Worm (Caenorhabditis elegans) whole organism, young adult: ENCODE measurements around the gene blos-8.

Source experiments
- B0261.1 ChIP-seq: sonication (generic microtip); optimal IDR thresholded peaks from 2 replicates; lab custom pipeline; 2016; ENCODE audit warnings: mild to moderate bottlenecking, missing genetic modification characterization, moderate library complexity, missing compliant biosample characterization
- C06A6.2 ChIP-seq: fragments of 200-800 bp; sonication (Bioruptor generic); conservative IDR thresholded peaks from 2 replicates; pipeline ENCODE4 v1.3.6; 2022; ENCODE audit warnings: missing genetic modification characterization, missing compliant biosample characterization
- C17E4.6 ChIP-seq: fragments of 200-800 bp; sonication (Bioruptor generic); IDR thresholded peaks from 2 replicates; pipeline ENCODE4 v1.3.6; 2022; ENCODE audit warnings: missing genetic modification reagents, missing genetic modification characterization, missing compliant biosample characterization
- D2030.7 ChIP-seq: fragments of 200-800 bp; sonication (Bioruptor generic); IDR thresholded peaks from 2 replicates; pipeline ENCODE4 v1.3.6; 2022; ENCODE audit warnings: missing genetic modification reagents, missing genetic modification characterization, missing compliant biosample characterization
- F33H1.4 ChIP-seq: fragments of 200-800 bp; sonication (Bioruptor generic); IDR thresholded peaks from 2 replicates; pipeline ENCODE4 v1.3.6; 2022; ENCODE audit warnings: missing genetic modification reagents, missing genetic modification characterization, missing compliant biosample characterization
- F55B11.4 ChIP-seq: sonication (generic microtip); optimal IDR thresholded peaks from 2 replicates; lab custom pipeline; 2016; ENCODE audit warnings: missing compliant biosample characterization, missing genetic modification characterization, borderline replicate concordance; ENCODE audit not compliant: insufficient read depth
- F57A8.1 ChIP-seq: fragments of 200-800 bp; sonication (Bioruptor generic); optimal IDR thresholded peaks from 2 replicates; lab custom pipeline; 2018; ENCODE audit warnings: mild to moderate bottlenecking, missing genetic modification characterization, moderate library complexity, missing compliant biosample characterization
- F57C9.4 ChIP-seq: sonication (generic microtip); optimal IDR thresholded peaks from 2 replicates; lab custom pipeline; 2017; ENCODE audit warnings: mild to moderate bottlenecking, missing genetic modification characterization, missing compliant biosample characterization
- Y95B8A.8 ChIP-seq: fragments of 200-800 bp; sonication (Bioruptor generic); IDR thresholded peaks from 2 replicates; pipeline ENCODE4 v1.3.6; 2022; ENCODE audit warnings: missing genetic modification reagents, missing genetic modification characterization, missing compliant biosample characterization
- aptf-3 ChIP-seq: fragments of 200-800 bp; sonication (Bioruptor generic); IDR thresholded peaks from 2 replicates; pipeline ENCODE4 v1.3.6; 2022; ENCODE audit warnings: missing genetic modification characterization, missing compliant biosample characterization
- athp-1 ChIP-seq: sonication (generic microtip); optimal IDR thresholded peaks from 2 replicates; lab custom pipeline; 2017; ENCODE audit warnings: mild to moderate bottlenecking, missing genetic modification characterization, missing compliant biosample characterization
- attf-3 ChIP-seq: fragments of 200-800 bp; sonication (Bioruptor generic); conservative IDR thresholded peaks from 2 replicates; pipeline ENCODE4 v1.3.6; 2022; ENCODE audit warnings: missing genetic modification reagents, missing genetic modification characterization, missing compliant biosample characterization
- attf-5 ChIP-seq: fragments of 200-800 bp; sonication (Bioruptor generic); optimal IDR thresholded peaks from 2 replicates; lab custom pipeline; 2018; ENCODE audit warnings: mild to moderate bottlenecking, missing genetic modification characterization, missing compliant biosample characterization
- cebp-1 ChIP-seq, 2 experiments: fragments of 200-800 bp in 1 of 2; sonication (Bioruptor generic) in 1 of 2; sonication (generic microtip) in 1 of 2; IDR thresholded peaks in 1 of 2; optimal IDR thresholded peaks in 1 of 2; 2 replicates each; pipeline versions ENCODE4 v1.3.6 to Lab custom; 2017 to 2022; ENCODE audit warnings: missing compliant biosample characterization in 2 of 2, missing genetic modification characterization in 2 of 2, mild to moderate bottlenecking in 1 of 2, missing genetic modification reagents in 1 of 2, moderate library complexity in 1 of 2
- ceh-58 ChIP-seq: fragments of 200-800 bp; sonication (Bioruptor generic); IDR thresholded peaks from 2 replicates; pipeline ENCODE4 v1.3.6; 2022; ENCODE audit warnings: missing genetic modification characterization, missing compliant biosample characterization
- die-1 ChIP-seq: sonication (generic microtip); optimal IDR thresholded peaks from 2 replicates; lab custom pipeline; 2016; ENCODE audit warnings: missing genotype, mild to moderate bottlenecking, missing genetic modification characterization, missing compliant biosample characterization
- dpff-1 ChIP-seq: sonication (generic microtip); optimal IDR thresholded peaks from 2 replicates; lab custom pipeline; 2017; ENCODE audit warnings: mild to moderate bottlenecking, missing genetic modification characterization, missing compliant biosample characterization
- dpl-1 ChIP-seq: fragments of 150-350 bp; optimal IDR thresholded peaks from 2 replicates; lab custom pipeline; 2014; ENCODE audit warnings: missing biosample characterization, missing genetic modification reagents, missing genetic modification characterization
- egrh-3 ChIP-seq: fragments of 200-800 bp; sonication (Bioruptor generic); IDR thresholded peaks from 2 replicates; pipeline ENCODE4 v1.3.6; 2022; ENCODE audit warnings: missing genetic modification reagents, missing genetic modification characterization, missing compliant biosample characterization
- ets-4 ChIP-seq: fragments of 200-800 bp; sonication (Bioruptor generic); optimal IDR thresholded peaks from 2 replicates; lab custom pipeline; 2018; ENCODE audit warnings: mild to moderate bottlenecking, missing genetic modification characterization, missing compliant biosample characterization
- hmg-1.2 ChIP-seq: fragments of 200-800 bp; sonication (Bioruptor generic); IDR thresholded peaks from 2 replicates; pipeline ENCODE4 v1.3.6; 2022; ENCODE audit warnings: missing genetic modification reagents, missing genetic modification characterization, missing compliant biosample characterization
- hmg-20 ChIP-seq: fragments of 200-800 bp; sonication (Bioruptor generic); IDR thresholded peaks from 2 replicates; pipeline ENCODE4 v1.3.6; 2022; ENCODE audit warnings: missing genetic modification reagents, missing genetic modification characterization, missing compliant biosample characterization
- let-526 ChIP-seq: fragments of 200-800 bp; sonication (Bioruptor generic); IDR thresholded peaks from 2 replicates; pipeline ENCODE4 v1.3.6; 2022; ENCODE audit warnings: missing genetic modification reagents, missing genetic modification characterization, missing compliant biosample characterization
- let-607 ChIP-seq, 2 experiments: fragments of 200-800 bp in 1 of 2; sonication (Bioruptor generic) in 1 of 2; sonication (generic microtip) in 1 of 2; optimal IDR thresholded peaks; 2 replicates each; lab custom pipeline; 2016 to 2018; ENCODE audit warnings: mild to moderate bottlenecking in 2 of 2, missing compliant biosample characterization in 2 of 2, missing genetic modification characterization in 2 of 2, moderate library complexity in 2 of 2, missing genotype in 1 of 2
- lin-35 ChIP-seq, 3 experiments: fragments of 150-350 bp in 2 of 3; sonication (generic microtip) in 1 of 3; optimal IDR thresholded peaks; 2 replicates each; lab custom pipeline; 2014 to 2018; ENCODE audit warnings: missing biosample characterization in 3 of 3, missing genetic modification characterization in 3 of 3, missing genetic modification reagents in 3 of 3
- lin-40 ChIP-seq: sonication (generic microtip); optimal IDR thresholded peaks from 2 replicates; lab custom pipeline; 2016; ENCODE audit warnings: missing genetic modification characterization, mild to moderate bottlenecking, missing compliant biosample characterization, missing genotype, missing genetic modification reagents
- lsl-1 ChIP-seq: fragments of 200-800 bp; sonication (Bioruptor generic); optimal IDR thresholded peaks from 2 replicates; lab custom pipeline; 2018; ENCODE audit warnings: mild to moderate bottlenecking, missing genetic modification characterization, moderate library complexity, missing compliant biosample characterization
- madf-6 ChIP-seq: fragments of 200-800 bp; sonication (Bioruptor generic); IDR thresholded peaks from 2 replicates; pipeline ENCODE4 v1.3.6; 2022; ENCODE audit warnings: missing genetic modification reagents, missing genetic modification characterization, missing compliant biosample characterization
- madf-8 ChIP-seq: fragments of 200-800 bp; sonication (Bioruptor generic); conservative IDR thresholded peaks from 2 replicates; pipeline ENCODE4 v1.3.6; 2022; ENCODE audit warnings: missing genetic modification reagents, missing genetic modification characterization, missing compliant biosample characterization
- mel-28 ChIP-seq: sonication (generic microtip); optimal IDR thresholded peaks from 2 replicates; lab custom pipeline; 2016; ENCODE audit warnings: borderline replicate concordance, mild to moderate bottlenecking, missing genetic modification characterization, missing compliant biosample characterization
- mes-4 ChIP-seq: sonication (generic microtip); optimal IDR thresholded peaks from 2 replicates; lab custom pipeline; 2016; ENCODE audit warnings: missing genotype, missing genetic modification characterization, missing compliant biosample characterization
- nfyb-1 ChIP-seq: fragments of 200-800 bp; sonication (Bioruptor generic); IDR thresholded peaks from 2 replicates; pipeline ENCODE4 v1.3.6; 2022; ENCODE audit warnings: missing genetic modification reagents, missing genetic modification characterization, missing compliant biosample characterization
- nhr-80 ChIP-seq: sonication (generic microtip); optimal IDR thresholded peaks from 2 replicates; lab custom pipeline; 2016; ENCODE audit warnings: missing genetic modification characterization, missing compliant biosample characterization
- repo-1 ChIP-seq: sonication (generic microtip); optimal IDR thresholded peaks from 2 replicates; lab custom pipeline; 2017; ENCODE audit warnings: mild to moderate bottlenecking, missing genetic modification characterization, missing compliant biosample characterization
- snpc-4 ChIP-seq, 5 experiments: fragments of 150-350 bp in 1 of 5; sonication (generic microtip) in 4 of 5; optimal IDR thresholded peaks; 2 replicates each; lab custom pipeline; 2014 to 2018; ENCODE audit warnings: missing genetic modification characterization in 5 of 5, missing biosample characterization in 3 of 5, antibody characterized with exemption in 2 of 5, mild to moderate bottlenecking in 2 of 5, missing compliant biosample characterization in 2 of 5, missing genotype in 2 of 5, moderate library complexity in 2 of 5, missing genetic modification reagents in 1 of 5
- tbx-9 ChIP-seq: sonication (generic microtip); optimal IDR thresholded peaks from 2 replicates; lab custom pipeline; 2016; ENCODE audit warnings: borderline replicate concordance, missing genetic modification characterization, inconsistent platforms, missing compliant biosample characterization
- tlf-1 ChIP-seq: fragments of 200-800 bp; sonication (Bioruptor generic); optimal IDR thresholded peaks from 2 replicates; lab custom pipeline; 2018; ENCODE audit warnings: mild to moderate bottlenecking, missing genetic modification characterization, missing compliant biosample characterization
- unc-62 ChIP-seq: fragments of 150-350 bp; optimal IDR thresholded peaks from 2 replicates; lab custom pipeline; 2014; ENCODE audit warnings: missing biosample characterization, missing genetic modification reagents, missing genetic modification characterization
- zim-3 ChIP-seq: sonication (generic microtip); optimal IDR thresholded peaks from 2 replicates; lab custom pipeline; 2017; ENCODE audit warnings: mild to moderate bottlenecking, missing genetic modification characterization, moderate library complexity, missing compliant biosample characterization
- ztf-18 ChIP-seq: sonication (generic microtip); optimal IDR thresholded peaks from 2 replicates; lab custom pipeline; 2016; ENCODE audit warnings: missing genotype, mild to moderate bottlenecking, missing genetic modification characterization, missing compliant biosample characterization
- ztf-28 ChIP-seq: fragments of 200-800 bp; sonication (Bioruptor generic); IDR thresholded peaks from 2 replicates; pipeline ENCODE4 v1.3.6; 2022; ENCODE audit warnings: missing genetic modification reagents, missing genetic modification characterization, missing compliant biosample characterization

Gene blos-8

DNA sequence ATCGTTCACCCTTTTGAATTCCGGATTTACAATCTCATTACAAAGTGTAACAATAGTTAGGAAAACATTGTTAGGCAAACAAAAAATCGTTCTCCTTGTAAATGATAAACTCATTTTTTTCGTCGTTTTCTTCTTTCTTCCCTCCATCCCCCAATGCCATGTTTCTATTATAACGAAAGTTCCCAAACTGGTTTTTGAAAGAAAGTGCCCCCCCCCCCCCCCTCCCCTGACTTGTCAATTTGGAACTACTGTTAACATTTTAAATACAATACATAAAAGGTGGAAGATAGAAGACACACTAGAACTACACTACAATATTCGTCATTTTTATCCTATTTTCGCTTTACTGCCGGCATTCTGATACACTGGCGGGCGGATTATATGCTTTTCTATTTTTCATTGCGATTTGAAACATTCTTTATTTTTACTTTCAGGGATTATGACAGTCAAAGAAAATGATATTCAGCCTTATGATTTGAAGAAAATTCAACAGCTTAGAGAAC lies 15.3 kb upstream of the blos-8 start, which contains the start of gene R03A10.5:
Gene R03A10.5 (plus strand): TSS at position 431 of the 503 bp plus-strand sequence.
- TF ChIP-seq lin-35 (GFP tag; optimal IDR thresholded peaks at IDR 0.05; lab: Kevin White, UChicago) (no peak), attf-3 (GFP tag; lab: Robert Waterston, UW) (no peak), mes-4 (tag; lab: Kevin White, UChicago) (no peak), egrh-3 (0 out of 2 replicates have a peak, but pooled peaks have one; percentile 23)

DNA sequence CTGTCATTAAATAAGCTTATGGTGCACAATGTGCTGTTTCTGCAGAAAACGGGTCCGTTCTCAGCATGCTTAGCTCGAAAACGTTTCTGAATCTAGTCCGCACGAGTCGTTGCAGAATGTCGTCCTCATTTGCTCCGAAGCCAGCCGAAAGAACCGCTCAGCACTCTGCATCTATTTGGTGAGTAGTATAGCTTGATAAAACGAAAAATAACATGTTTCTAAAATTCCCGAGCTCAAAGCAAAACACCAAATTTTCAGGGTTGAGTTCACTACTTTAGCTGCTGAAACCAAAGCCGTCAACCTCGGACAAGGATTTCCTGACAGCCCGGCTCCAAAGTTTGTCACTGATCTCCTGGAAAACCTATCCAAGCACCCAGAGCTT lies 10.7 kb upstream of the blos-8 start, which contains the start of gene nkat-3:
Gene nkat-3 (plus strand): TSS at position 46 of the 382 bp plus-strand sequence.
- TF ChIP-seq F33H1.4 = no peak
- no peak for TF ChIP-seq dpff-1 (tag; lab: Kevin White, UChicago)
- no peak for TF ChIP-seq hmg-20 (GFP tag; lab: Robert Waterston, UW)
- no peak for TF ChIP-seq lin-35 (GFP tag; optimal IDR thresholded peaks at IDR 0.05; lab: Kevin White, UChicago)
- no peak for TF ChIP-seq aptf-3 (GFP tag; lab: Robert Waterston, UW)
- no peak for TF ChIP-seq F57C9.4 (tag; lab: Kevin White, UChicago)
- no peak for TF ChIP-seq C06A6.2
- TF ChIP-seq F57A8.1 = no peak
- no peak for TF ChIP-seq D2030.7 (GFP tag; lab: Robert Waterston, UW)
- no peak for TF ChIP-seq die-1 (tag; lab: Kevin White, UChicago)
- no peak for TF ChIP-seq mel-28
- TF ChIP-seq ceh-58 (GFP tag; lab: Robert Waterston, UW) = no peak
- TF ChIP-seq repo-1 (tag; lab: Kevin White, UChicago) = no peak
- no peak for TF ChIP-seq madf-6 (GFP tag; lab: Robert Waterston, UW)
- no peak for TF ChIP-seq ztf-28 (GFP tag; lab: Robert Waterston, UW)

DNA sequence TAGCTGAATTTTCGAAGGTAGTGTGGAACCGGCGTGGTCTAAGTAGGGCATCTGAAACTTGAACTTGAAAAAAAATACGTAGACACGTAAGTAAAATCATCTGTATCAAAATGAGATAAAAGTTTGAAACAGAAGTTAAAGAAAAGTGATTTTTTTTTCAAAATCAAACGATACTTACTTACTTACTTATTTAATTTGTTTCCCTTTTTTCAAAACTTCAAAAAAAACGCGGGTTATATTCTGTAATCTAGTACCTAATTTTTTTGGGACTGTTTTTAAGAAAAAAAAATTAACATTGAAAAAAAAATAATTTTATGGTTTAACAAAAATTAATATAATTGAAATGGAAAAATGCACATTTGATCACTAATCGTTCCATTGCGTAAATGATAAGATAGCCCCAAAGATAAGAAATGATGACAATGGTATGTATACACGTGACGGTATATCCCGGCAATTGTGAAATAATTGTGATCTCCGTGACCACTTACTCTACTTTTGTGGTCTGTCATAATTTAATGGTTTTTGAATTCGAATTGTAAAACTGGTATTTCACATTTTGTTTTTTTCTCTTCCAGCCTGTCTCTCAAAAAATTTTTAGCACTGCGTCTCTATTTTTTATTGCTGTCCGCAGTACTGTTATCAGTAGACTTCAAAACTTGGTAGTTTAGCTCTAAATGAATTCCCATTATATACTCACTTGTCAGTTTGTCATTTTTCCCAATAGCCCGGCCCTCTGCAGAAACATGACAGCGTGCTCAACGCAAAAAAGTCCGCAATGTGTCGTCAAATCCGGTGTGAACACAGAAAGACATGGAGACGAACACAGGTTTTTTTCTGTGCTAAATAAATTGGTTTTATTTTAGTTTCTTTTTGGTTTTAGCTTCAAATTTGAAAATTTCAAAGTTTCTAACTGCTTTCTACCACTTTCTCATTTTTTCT lies 10.0 kb upstream of the blos-8 start, which contains the start of gene mocs-1:
Gene mocs-1 (minus strand): TSS at position 51 of the 942 bp plus-strand sequence.
- TF ChIP-seq athp-1 (tag; lab: Kevin White, UChicago) = no peak
- TF ChIP-seq ztf-18 (tag; lab: Kevin White, UChicago) = no peak
- TF ChIP-seq snpc-4 (GFP tag; optimal IDR thresholded peaks at IDR 0.05; lab: Kevin White, UChicago) = no peak
- TF ChIP-seq snpc-4 (tag; optimal IDR thresholded peaks at IDR 0.05; lab: Kevin White, UChicago) = peak in 1 of 4 experiments; percentile 14
- no peak for TF ChIP-seq ets-4 (GFP tag; lab: Kevin White, UChicago)
- no peak for TF ChIP-seq lsl-1 (GFP tag; lab: Kevin White, UChicago)
- peak; percentile 26 for TF ChIP-seq attf-5
- peak; percentile 62; the same call in 1 of the 2 replicates for TF ChIP-seq cebp-1 (GFP tag; IDR thresholded peaks at IDR 0.05; lab: Robert Waterston, UW)
- TF ChIP-seq cebp-1 (tag; optimal IDR thresholded peaks at IDR 0.05; lab: Kevin White, UChicago) = peak; percentile 85
- TF ChIP-seq zim-3 = no peak
- peak in 1 of 2 experiments; percentile 9 for TF ChIP-seq let-607 (tag; optimal IDR thresholded peaks at IDR 0.05; lab: Kevin White, UChicago)
- TF ChIP-seq unc-62 (GFP tag; lab: Kevin White, UChicago) = no peak
- peak; percentile 68 for TF ChIP-seq nhr-80
- no peak for TF ChIP-seq Y95B8A.8 (GFP tag; lab: Robert Waterston, UW)
- TF ChIP-seq F55B11.4 (tag; lab: Kevin White, UChicago) = no peak
- no peak for TF ChIP-seq tbx-9 (tag; lab: Kevin White, UChicago)
- TF ChIP-seq C17E4.6 (GFP tag; lab: Robert Waterston, UW) = no peak
- peak; percentile 8 for TF ChIP-seq lin-40 (tag; lab: Kevin White, UChicago)
- no peak for TF ChIP-seq nfyb-1
- peak; percentile 12; the same call in 1 of the 2 replicates for TF ChIP-seq hmg-1.2
- no peak for TF ChIP-seq B0261.1 (tag; lab: Kevin White, UChicago)
- no peak for TF ChIP-seq dpl-1
- TF ChIP-seq tlf-1 (GFP tag; lab: Kevin White, UChicago) = no peak
- no peak for TF ChIP-seq madf-8
- no peak for TF ChIP-seq let-526 (GFP tag; lab: Robert Waterston, UW)
